Worm (Caenorhabditis elegans) whole organism, late embryonic: ENCODE data around the gene hpo-10.

ENCODE experiments used
- K02D7.2 ChIP-seq: sonication (generic microtip); optimal IDR thresholded peaks from 2 replicates; lab custom pipeline; 2017; ENCODE audit warnings: mild to moderate bottlenecking, missing genetic modification characterization, missing compliant biosample characterization
- ama-1 ChIP-seq: fragments of 150-350 bp; optimal IDR thresholded peaks from 2 replicates; lab custom pipeline; 2014
- dmd-4 ChIP-seq: sonication (generic microtip); optimal IDR thresholded peaks from 2 replicates; lab custom pipeline; 2016; ENCODE audit warnings: borderline replicate concordance, missing genetic modification characterization, missing compliant biosample characterization
- lin-11 ChIP-seq: fragments of 200-800 bp; sonication (Bioruptor generic); optimal IDR thresholded peaks from 2 replicates; lab custom pipeline; 2018; ENCODE audit warnings: mild to moderate bottlenecking, missing genetic modification characterization, missing compliant biosample characterization

- TF ChIP-seq K02D7.2 (tag; lab: Kevin White, UChicago) (no peak), ama-1 (lab: Kevin White, UChicago) (no peak), dmd-4 (tag; lab: Kevin White, UChicago) (no peak), lin-11 (tag; lab: Kevin White, UChicago) (no peak)
Observed at ce11 chrIII:5840277-5840676, 39.0 kb upstream of the hpo-10 start.
